Worm (Caenorhabditis elegans) whole organism, late embryonic: ENCODE data around the gene C14C6.2.

ENCODE experiments used
- C08G9.2 ChIP-seq: sonication (generic microtip); optimal IDR thresholded peaks from 2 replicates; lab custom pipeline; 2016; ENCODE audit warnings: mild to moderate bottlenecking, missing genetic modification characterization, moderate library complexity, missing compliant biosample characterization
- ceh-14 ChIP-seq: sonication (generic microtip); optimal IDR thresholded peaks from 2 replicates; lab custom pipeline; 2016; ENCODE audit warnings: missing genotype, missing genetic modification characterization, missing compliant biosample characterization
- ceh-19 ChIP-seq: fragments of 200-800 bp; sonication (Bioruptor generic); optimal IDR thresholded peaks from 2 replicates; lab custom pipeline; 2018; ENCODE audit warnings: mild to moderate bottlenecking, missing genetic modification characterization, missing compliant biosample characterization
- hlh-15 ChIP-seq: sonication (generic microtip); optimal IDR thresholded peaks from 2 replicates; lab custom pipeline; 2016; ENCODE audit warnings: missing genetic modification characterization, missing compliant biosample characterization
- hlh-30 ChIP-seq: sonication (generic microtip); optimal IDR thresholded peaks from 2 replicates; lab custom pipeline; 2017; ENCODE audit warnings: antibody characterized with exemption, missing genetic modification characterization, missing compliant biosample characterization; ENCODE audit not compliant: insufficient read depth
- lin-11 ChIP-seq: fragments of 200-800 bp; sonication (Bioruptor generic); optimal IDR thresholded peaks from 2 replicates; lab custom pipeline; 2018; ENCODE audit warnings: mild to moderate bottlenecking, missing genetic modification characterization, missing compliant biosample characterization
- pha-4 ChIP-seq: fragments of 150-350 bp; optimal IDR thresholded peaks from 2 replicates; lab custom pipeline; 2018; ENCODE audit warnings: missing biosample characterization, missing genetic modification reagents, missing genetic modification characterization
- pqm-1 ChIP-seq: sonication (generic microtip); optimal IDR thresholded peaks from 2 replicates; lab custom pipeline; 2016; ENCODE audit warnings: missing genetic modification characterization, missing compliant biosample characterization
- pros-1 ChIP-seq: fragments of 150-350 bp; optimal IDR thresholded peaks from 2 replicates; lab custom pipeline; 2014; ENCODE audit warnings: missing biosample characterization, missing genetic modification reagents, missing genetic modification characterization
- rnt-1 ChIP-seq: sonication (generic microtip); optimal IDR thresholded peaks from 2 replicates; lab custom pipeline; 2016; ENCODE audit warnings: missing genetic modification characterization, missing compliant biosample characterization
- tbx-2 ChIP-seq: sonication (generic microtip); optimal IDR thresholded peaks from 2 replicates; lab custom pipeline; 2016; ENCODE audit warnings: missing genetic modification characterization, missing compliant biosample characterization
- unc-55 ChIP-seq: sonication (generic microtip); optimal IDR thresholded peaks from 2 replicates; lab custom pipeline; 2017; ENCODE audit warnings: missing biosample characterization, missing genetic modification reagents, missing genetic modification characterization

DNA sequence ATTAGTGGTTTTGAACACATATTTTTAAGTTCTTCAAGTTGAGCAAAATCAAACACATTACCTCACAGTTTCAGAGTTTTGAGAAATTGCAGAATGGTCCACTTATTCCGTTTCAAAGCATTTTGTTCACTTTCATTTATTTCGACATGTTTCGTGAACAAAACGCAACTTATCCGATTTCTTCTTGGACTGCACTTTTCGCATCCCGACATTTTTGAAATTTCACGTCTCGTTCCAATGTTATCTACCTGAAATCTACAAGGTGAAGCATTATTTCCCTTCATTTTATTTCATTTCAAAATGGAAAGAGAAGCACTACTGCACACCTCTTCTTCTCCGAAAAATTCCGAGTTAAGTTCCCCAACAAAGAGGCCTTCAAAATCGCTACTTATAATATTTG lies 27.2 kb downstream of the C14C6.2 start, which contains the start of gene ZK488.6:
- no peak for TF ChIP-seq lin-11 (tag; lab: Kevin White, UChicago)
- no peak for TF ChIP-seq unc-55
- no peak for TF ChIP-seq ceh-14 (tag; lab: Kevin White, UChicago)
- no peak for TF ChIP-seq ceh-19
- no peak for TF ChIP-seq rnt-1 (tag; lab: Kevin White, UChicago)
- TF ChIP-seq hlh-30 (tag; lab: Kevin White, UChicago), result no peak
- TF ChIP-seq hlh-15, result no peak
- no peak for TF ChIP-seq pha-4 (tag; lab: Kevin White, UChicago)
- no peak for TF ChIP-seq pqm-1 (tag; lab: Kevin White, UChicago)
- TF ChIP-seq C08G9.2 (tag; lab: Kevin White, UChicago), result no peak
- no peak for TF ChIP-seq tbx-2 (tag; lab: Kevin White, UChicago)
- no peak for TF ChIP-seq pros-1 (tag; lab: Kevin White, UChicago)
